Worm (Caenorhabditis elegans): Measurements from ENCODE around the gene W09D10.4.

The W09D10.4 gene

ce11 chrIII:10704499-10704898, 11.5 kb downstream of the W09D10.4 start:
- TF ChIP-seq nhr-2 (tag; optimal IDR thresholded peaks at IDR 0.05): no peak
- no peak for TF ChIP-seq blmp-1 (tag; optimal IDR thresholded peaks at IDR 0.05)
- no peak for TF ChIP-seq zip-8 (tag; optimal IDR thresholded peaks at IDR 0.05)

DNA sequence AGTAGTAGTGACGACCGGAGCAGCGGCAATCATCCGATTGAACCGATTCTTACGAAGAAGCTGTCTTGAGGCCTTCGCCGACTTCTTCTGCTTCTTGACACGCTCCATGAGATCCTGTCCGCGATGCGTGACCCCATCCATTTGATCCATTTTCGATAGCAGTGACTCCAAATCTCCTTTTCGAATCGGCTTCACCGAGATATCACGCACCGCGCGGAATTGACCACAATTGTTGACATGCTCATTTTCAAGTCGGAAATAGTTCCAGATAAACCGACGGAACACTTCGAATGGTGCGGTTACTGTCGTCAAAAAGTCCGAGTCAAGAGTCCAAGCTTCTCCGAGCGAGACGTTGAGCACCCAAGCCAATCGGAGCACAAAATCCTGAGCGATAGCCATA, 12.2 kb downstream of the W09D10.4 start:
- TF ChIP-seq cnd-1 (tag; optimal IDR thresholded peaks at IDR 0.05): no peak
- no peak for TF ChIP-seq lsy-2 (tag; optimal IDR thresholded peaks at IDR 0.05)

ce11 chrIII:10702805-10703204, 13.2 kb downstream of the W09D10.4 start:
- TF ChIP-seq lin-13 (tag; optimal IDR thresholded peaks at IDR 0.05) (no peak), elt-1 (tag; optimal IDR thresholded peaks at IDR 0.05; ENCODE audit: borderline replicate concordance, insufficient read depth) (no peak), cnd-1 (tag; optimal IDR thresholded peaks at IDR 0.05) (no peak), ceh-43 (GFP tag; optimal IDR thresholded peaks at IDR 0.05) (no peak), lsy-2 (tag; optimal IDR thresholded peaks at IDR 0.05) (no peak), zip-8 (tag; optimal IDR thresholded peaks at IDR 0.05) (no peak), nhr-2 (tag; optimal IDR thresholded peaks at IDR 0.05) (no peak)

ce11 chrIII:10700460-10700859, 15.5 kb downstream of the W09D10.4 start, which contains the start of gene Y39A1A.20:
Gene Y39A1A.20 (minus strand): TSS chrIII:10700560.
- TF ChIP-seq lin-13 (tag; optimal IDR thresholded peaks at IDR 0.05) (no peak), unc-120 (tag; optimal IDR thresholded peaks at IDR 0.05; ENCODE audit: poor library complexity, severe bottlenecking) (no peak), nhr-76 (tag; optimal IDR thresholded peaks at IDR 0.05) (no peak), nhr-12 (tag; optimal IDR thresholded peaks at IDR 0.05) (no peak)

- TF ChIP-seq hlh-1 (tag; optimal IDR thresholded peaks at IDR 0.05): no peak
- TF ChIP-seq ceh-43 (GFP tag; optimal IDR thresholded peaks at IDR 0.05): no peak
- TF ChIP-seq snpc-4 (tag; optimal IDR thresholded peaks at IDR 0.05): no peak
- TF ChIP-seq drap-1 (GFP tag; optimal IDR thresholded peaks at IDR 0.05): no peak
- no peak for TF ChIP-seq ham-2 (GFP tag; optimal IDR thresholded peaks at IDR 0.05)
- no peak for TF ChIP-seq unc-39 (tag; optimal IDR thresholded peaks at IDR 0.05)
- TF ChIP-seq lin-32 (GFP tag; optimal IDR thresholded peaks at IDR 0.05): no peak
- no peak for TF ChIP-seq mep-1 (tag; optimal IDR thresholded peaks at IDR 0.05)
- no peak for TF ChIP-seq nhr-28 (tag; optimal IDR thresholded peaks at IDR 0.05)
- no peak for TF ChIP-seq elt-1 (tag; optimal IDR thresholded peaks at IDR 0.05; ENCODE audit: borderline replicate concordance, insufficient read depth)
- TF ChIP-seq sptf-1 (tag; optimal IDR thresholded peaks at IDR 0.05): no peak
- TF ChIP-seq ceh-39 (tag; optimal IDR thresholded peaks at IDR 0.05): no peak
- TF ChIP-seq nhr-76 (tag; optimal IDR thresholded peaks at IDR 0.05): no peak
- no peak for TF ChIP-seq elt-3 (tag; optimal IDR thresholded peaks at IDR 0.05)
- TF ChIP-seq lin-13 (tag; optimal IDR thresholded peaks at IDR 0.05): no peak
- TF ChIP-seq cnd-1 (tag; optimal IDR thresholded peaks at IDR 0.05): no peak
- TF ChIP-seq zip-8 (tag; optimal IDR thresholded peaks at IDR 0.05): no peak
- TF ChIP-seq blmp-1 (tag; optimal IDR thresholded peaks at IDR 0.05): no peak
Measured at ce11 chrIII:10694294-10694693, 21.7 kb downstream of the W09D10.4 start, which contains the start of the genes Y39A1A.18 and fmo-3. Gene Y39A1A.18 (minus strand): TSS chrIII:10694485. Gene fmo-3 (plus strand): TSS chrIII:10694681.

DNA sequence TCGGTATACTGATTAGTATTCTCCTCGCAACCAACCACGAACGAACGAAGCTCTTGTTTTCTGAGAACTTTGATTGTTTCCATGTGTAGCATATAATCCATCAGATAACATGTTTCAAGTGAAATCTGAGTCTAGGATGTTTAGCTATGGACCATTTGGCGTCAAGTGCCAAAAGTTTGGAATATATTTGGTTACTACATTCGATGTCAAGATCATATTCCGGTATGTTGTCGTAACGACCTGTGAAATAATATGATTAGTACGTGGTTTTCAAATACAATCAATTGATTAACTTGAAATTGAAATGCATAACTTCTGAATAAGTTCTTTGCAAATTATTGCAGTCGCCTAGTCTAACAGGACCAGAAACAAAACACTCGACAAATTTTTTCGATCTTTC, 25.0 kb downstream of the W09D10.4 start, which contains the start of gene Y39A1A.17:
Gene Y39A1A.17 (minus strand): TSS at position 101 of the 400 bp plus-strand sequence.
- no peak for TF ChIP-seq pha-4 (tag; optimal IDR thresholded peaks at IDR 0.05)
- TF ChIP-seq tbx-8 (GFP tag; optimal IDR thresholded peaks at IDR 0.05): no peak
- TF ChIP-seq sptf-1 (tag; optimal IDR thresholded peaks at IDR 0.05): no peak
- TF ChIP-seq sem-2 (GFP tag; optimal IDR thresholded peaks at IDR 0.05): no peak
- no peak for TF ChIP-seq lin-13 (tag; optimal IDR thresholded peaks at IDR 0.05)
- TF ChIP-seq elt-3 (tag; optimal IDR thresholded peaks at IDR 0.05): no peak
- no peak for TF ChIP-seq nhr-28 (tag; optimal IDR thresholded peaks at IDR 0.05)
- no peak for TF ChIP-seq drap-1 (GFP tag; optimal IDR thresholded peaks at IDR 0.05)
- no peak for TF ChIP-seq lin-32 (GFP tag; optimal IDR thresholded peaks at IDR 0.05)
- TF ChIP-seq flh-1 (GFP tag; optimal IDR thresholded peaks at IDR 0.05): no peak
- no peak for TF ChIP-seq unc-62 (GFP tag; optimal IDR thresholded peaks at IDR 0.05)
- no peak for TF ChIP-seq blmp-1 (tag; optimal IDR thresholded peaks at IDR 0.05)
- no peak for TF ChIP-seq unc-120 (tag; optimal IDR thresholded peaks at IDR 0.05; ENCODE audit: poor library complexity, severe bottlenecking)

DNA sequence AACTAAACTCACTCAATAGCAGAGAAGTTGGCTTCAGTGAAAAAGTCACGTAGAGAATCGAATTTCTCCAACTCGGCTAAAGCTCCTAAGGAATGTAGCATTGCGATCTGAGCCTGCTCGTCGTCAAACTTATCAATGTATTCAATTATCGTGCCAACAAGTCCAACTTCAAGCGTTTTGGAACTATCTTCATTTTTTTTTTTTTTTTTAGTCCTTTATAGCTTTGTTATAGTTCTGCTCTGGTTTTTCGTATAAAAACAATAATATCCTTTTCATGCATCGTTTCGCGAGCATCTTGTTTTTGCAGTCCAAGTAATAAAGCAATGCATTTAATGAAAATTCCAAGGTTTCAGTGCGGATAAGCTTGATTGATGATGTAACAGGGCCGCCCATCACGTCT, 26.9 kb downstream of the W09D10.4 start, which contains the start of gene Y39A1A.31:
Gene Y39A1A.31 (minus strand): TSS at position 101 of the 400 bp plus-strand sequence.
- TF ChIP-seq lin-13 (tag; optimal IDR thresholded peaks at IDR 0.05): no peak
- TF ChIP-seq lin-32 (GFP tag; optimal IDR thresholded peaks at IDR 0.05): no peak
- no peak for TF ChIP-seq ceh-83 (GFP tag; optimal IDR thresholded peaks at IDR 0.05)
- TF ChIP-seq mep-1 (tag; optimal IDR thresholded peaks at IDR 0.05): no peak
- no peak for TF ChIP-seq cnd-1 (tag; optimal IDR thresholded peaks at IDR 0.05)
- TF ChIP-seq ces-1 (GFP tag; optimal IDR thresholded peaks at IDR 0.05): no peak
- no peak for TF ChIP-seq tbx-8 (GFP tag; optimal IDR thresholded peaks at IDR 0.05)
- no peak for TF ChIP-seq unc-62 (GFP tag; optimal IDR thresholded peaks at IDR 0.05)
- no peak for TF ChIP-seq ham-2 (GFP tag; optimal IDR thresholded peaks at IDR 0.05)
- no peak for TF ChIP-seq M03D4.4 (tag; optimal IDR thresholded peaks at IDR 0.05)
- no peak for TF ChIP-seq sem-2 (GFP tag; optimal IDR thresholded peaks at IDR 0.05)
- no peak for TF ChIP-seq nhr-2 (tag; optimal IDR thresholded peaks at IDR 0.05)
- TF ChIP-seq pha-4 (tag; optimal IDR thresholded peaks at IDR 0.05): no peak
- no peak for TF ChIP-seq zip-8 (tag; optimal IDR thresholded peaks at IDR 0.05)
- TF ChIP-seq elt-1 (tag; optimal IDR thresholded peaks at IDR 0.05; ENCODE audit: borderline replicate concordance, insufficient read depth): no peak
- TF ChIP-seq hlh-1 (tag; optimal IDR thresholded peaks at IDR 0.05): no peak
- TF ChIP-seq nhr-237 (tag; optimal IDR thresholded peaks at IDR 0.05): no peak
- TF ChIP-seq nhr-76 (tag; optimal IDR thresholded peaks at IDR 0.05): no peak
- no peak for TF ChIP-seq unc-120 (tag; optimal IDR thresholded peaks at IDR 0.05; ENCODE audit: poor library complexity, severe bottlenecking)
